Worm (Caenorhabditis elegans) whole organism, L4/young adult: Measurements from ENCODE around the gene mut-15.

Experiments
- W03F9.2 ChIP-seq: fragments of 150-350 bp; optimal IDR thresholded peaks from 2 replicates; lab custom pipeline; 2014; ENCODE audit warnings: missing biosample characterization, missing genetic modification characterization
- dao-5 ChIP-seq: sonication (generic microtip); optimal IDR thresholded peaks from 2 replicates; lab custom pipeline; 2016; ENCODE audit warnings: missing genotype, missing genetic modification characterization, moderate library complexity, missing compliant biosample characterization

ce11 chrV:15002184-15002690 lies at the start of gene mut-15, which contains the start of gene fib-1:
- TF ChIP-seq dao-5 (tag; lab: Kevin White, UChicago) = no peak
- peak; percentile 90 for TF ChIP-seq W03F9.2
